Worm (Caenorhabditis elegans) whole organism, early embryonic: ENCODE data around the gene snf-11.

Source experiments
- F13C5.2 ChIP-seq: sonication (generic microtip); optimal IDR thresholded peaks from 2 replicates; lab custom pipeline; 2017; ENCODE audit warnings: mild to moderate bottlenecking, missing genetic modification characterization, inconsistent platforms, missing compliant biosample characterization
- ama-1 ChIP-seq: fragments of 150-350 bp; optimal IDR thresholded peaks from 2 replicates; lab custom pipeline; 2014
- ceh-13 ChIP-seq: fragments of 200-800 bp; sonication (Bioruptor generic); optimal IDR thresholded peaks from 2 replicates; lab custom pipeline; 2018; ENCODE audit warnings: mild to moderate bottlenecking, missing genetic modification characterization, missing compliant biosample characterization
- ets-7 ChIP-seq: sonication (generic microtip); optimal IDR thresholded peaks from 2 replicates; lab custom pipeline; 2016; ENCODE audit warnings: missing genotype, missing genetic modification characterization, missing compliant biosample characterization
- flt-1 ChIP-seq: fragments of 200-800 bp; sonication (Bioruptor generic); IDR thresholded peaks from 2 replicates; pipeline ENCODE4 v1.3.6; 2022; ENCODE audit warnings: missing genetic modification characterization, missing compliant biosample characterization
- hmbx-1 ChIP-seq: sonication (generic microtip); optimal IDR thresholded peaks from 2 replicates; lab custom pipeline; 2016; ENCODE audit warnings: mild to moderate bottlenecking, missing genetic modification characterization, missing compliant biosample characterization
- hmg-4 ChIP-seq: fragments of 200-800 bp; sonication (Bioruptor generic); optimal IDR thresholded peaks from 2 replicates; lab custom pipeline; 2018; ENCODE audit warnings: mild to moderate bottlenecking, missing genetic modification characterization, missing compliant biosample characterization
- sea-1 ChIP-seq: fragments of 200-800 bp; sonication (Bioruptor generic); conservative IDR thresholded peaks from 2 replicates; pipeline ENCODE4 v1.3.6; 2022; ENCODE audit warnings: missing genetic modification characterization, missing compliant biosample characterization

ce11 chrV:11311013-11311472 is 2.8 kb upstream of the snf-11 start, which contains the start of gene T03F7.7:
- TF ChIP-seq ama-1 (lab: Kevin White, UChicago), result no peak
- no peak for TF ChIP-seq flt-1 (GFP tag; lab: Robert Waterston, UW)
- no peak for TF ChIP-seq F13C5.2 (tag; lab: Kevin White, UChicago)
- no peak for TF ChIP-seq hmg-4 (GFP tag; lab: Kevin White, UChicago)
- TF ChIP-seq ets-7 (tag; lab: Kevin White, UChicago), result no peak
- no peak for TF ChIP-seq ceh-13
- no peak for TF ChIP-seq sea-1 (GFP tag; lab: Robert Waterston, UW)
- TF ChIP-seq hmbx-1 (tag; lab: Kevin White, UChicago), result no peak
